Worm (Caenorhabditis elegans) whole organism, dauer: ENCODE measurements around the gene vab-8.

Experiments
- unc-62 ChIP-seq: sonication (generic microtip); optimal IDR thresholded peaks from 2 replicates; lab custom pipeline; 2017; ENCODE audit warnings: missing biosample characterization, missing genetic modification reagents, missing genetic modification characterization

vab-8 gene

DNA sequence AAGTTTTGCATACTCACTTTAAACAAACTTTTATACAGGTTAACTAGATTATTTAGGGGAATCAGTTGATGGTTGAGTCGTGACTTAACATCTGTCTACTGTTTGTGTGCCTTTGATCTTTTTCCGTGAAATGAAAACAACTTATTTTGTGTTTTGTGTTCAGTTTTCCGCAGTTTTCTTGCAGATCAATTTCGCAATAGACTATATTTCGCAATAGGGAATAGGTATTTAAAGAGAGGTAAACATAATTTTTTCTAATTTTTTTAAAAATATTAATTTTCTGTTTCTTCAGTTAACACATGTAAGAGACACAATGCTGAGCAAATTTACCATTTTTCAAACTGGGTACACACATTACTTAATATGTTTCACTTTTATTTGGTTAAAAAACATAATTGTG is 48.2 kb downstream of the vab-8 start, which contains the start of gene tbb-6:
tbb-6 (plus strand) TSS at position 155 of the 400 bp plus-strand sequence.
- no peak for TF ChIP-seq unc-62 (GFP tag; lab: Kevin White, UChicago)

ce11 chrV:12263723-12264122 is 50.6 kb downstream of the vab-8 start, which contains the start of gene ssp-35:
Gene ssp-35, minus strand, starts transcription at chrV:12263823.
- no peak for TF ChIP-seq unc-62 (GFP tag; lab: Kevin White, UChicago)

ce11 chrV:12269272-12269767 is 56.2 kb downstream of the vab-8 start, which contains the start of gene twk-24:
Gene twk-24, minus strand, starts transcription at chrV:12269322.
- TF ChIP-seq unc-62 (GFP tag; lab: Kevin White, UChicago), result no peak

- no peak for TF ChIP-seq unc-62 (GFP tag; lab: Kevin White, UChicago)
These were observed 58.4 kb downstream of the vab-8 start, which contains the start of the genes tsfm-1 and capg-2 for ce11 chrV:12271495-12271894. Gene tsfm-1, minus strand, starts transcription at chrV:12271551. Gene capg-2, plus strand, starts transcription at chrV:12271873.
